Worm (Caenorhabditis elegans): ENCODE data around the gene F59G1.8.

F59G1.8 gene

DNA sequence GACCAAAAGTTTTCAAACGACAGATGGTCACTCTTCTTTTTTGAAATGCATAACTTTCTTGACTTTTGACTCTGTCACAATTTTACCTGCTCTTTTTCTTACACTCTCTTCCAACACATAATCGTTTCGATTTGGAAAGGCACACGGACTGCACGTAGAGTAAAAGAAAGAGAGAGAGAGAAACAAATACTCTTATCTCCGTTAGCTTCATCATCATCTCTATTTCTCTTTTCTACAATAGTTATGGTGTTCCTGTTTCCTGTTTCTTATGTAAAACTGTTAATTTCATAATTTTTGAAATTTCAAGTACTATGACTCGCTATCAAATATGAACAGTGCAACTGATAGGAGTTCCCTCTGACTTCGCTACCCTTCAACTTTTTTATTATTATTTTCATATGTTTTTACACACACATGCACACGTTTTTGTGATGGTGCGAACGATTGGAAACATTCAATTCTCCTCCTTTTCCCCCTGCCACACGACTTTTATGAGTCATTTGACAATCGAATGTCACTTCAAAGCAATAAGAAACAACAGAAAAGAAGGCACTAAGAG, 23.8 kb downstream of the F59G1.8 start:
- TF ChIP-seq blmp-1 (tag; optimal IDR thresholded peaks at IDR 0.05) (no peak), sem-2 (GFP tag; optimal IDR thresholded peaks at IDR 0.05) (no peak), cnd-1 (tag; optimal IDR thresholded peaks at IDR 0.05) (no peak), M03D4.4 (tag; optimal IDR thresholded peaks at IDR 0.05) (no peak), drap-1 (GFP tag; optimal IDR thresholded peaks at IDR 0.05) (no peak), nhr-237 (tag; optimal IDR thresholded peaks at IDR 0.05) (no peak), bed-3 (GFP tag; optimal IDR thresholded peaks at IDR 0.05) (no peak), unc-62 (GFP tag; optimal IDR thresholded peaks at IDR 0.05) (no peak), sptf-1 (tag; optimal IDR thresholded peaks at IDR 0.05) (no peak), nhr-12 (tag; optimal IDR thresholded peaks at IDR 0.05) (no peak), lin-13 (tag; optimal IDR thresholded peaks at IDR 0.05) (no peak), ceh-39 (tag; optimal IDR thresholded peaks at IDR 0.05) (no peak), flh-1 (GFP tag; optimal IDR thresholded peaks at IDR 0.05) (no peak), lin-32 (GFP tag; optimal IDR thresholded peaks at IDR 0.05) (no peak), elt-1 (tag; optimal IDR thresholded peaks at IDR 0.05; ENCODE audit: borderline replicate concordance, insufficient read depth) (no peak)

DNA sequence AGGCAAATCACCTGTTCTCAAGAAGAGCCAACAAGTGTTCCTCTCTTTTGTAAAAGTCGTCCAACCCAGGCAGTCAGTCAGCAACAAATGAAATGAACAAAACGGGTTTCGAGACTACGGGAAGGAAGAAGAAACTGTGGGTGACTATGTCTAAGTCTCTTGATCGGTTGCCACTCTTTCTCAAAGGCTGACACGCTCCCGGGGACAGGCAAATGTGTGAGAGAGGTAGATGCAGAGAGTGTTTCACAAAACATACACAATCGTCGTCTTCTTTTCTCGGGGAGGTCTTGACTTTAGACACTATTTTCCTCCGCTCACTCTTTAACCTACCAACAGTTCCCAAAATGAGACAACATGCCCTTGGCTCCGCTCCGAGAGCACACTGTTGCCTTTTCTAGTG, 24.7 kb downstream of the F59G1.8 start:
- TF ChIP-seq tbx-8 (GFP tag; optimal IDR thresholded peaks at IDR 0.05) (no peak), nhr-237 (tag; optimal IDR thresholded peaks at IDR 0.05) (peak; percentile 27)

DNA sequence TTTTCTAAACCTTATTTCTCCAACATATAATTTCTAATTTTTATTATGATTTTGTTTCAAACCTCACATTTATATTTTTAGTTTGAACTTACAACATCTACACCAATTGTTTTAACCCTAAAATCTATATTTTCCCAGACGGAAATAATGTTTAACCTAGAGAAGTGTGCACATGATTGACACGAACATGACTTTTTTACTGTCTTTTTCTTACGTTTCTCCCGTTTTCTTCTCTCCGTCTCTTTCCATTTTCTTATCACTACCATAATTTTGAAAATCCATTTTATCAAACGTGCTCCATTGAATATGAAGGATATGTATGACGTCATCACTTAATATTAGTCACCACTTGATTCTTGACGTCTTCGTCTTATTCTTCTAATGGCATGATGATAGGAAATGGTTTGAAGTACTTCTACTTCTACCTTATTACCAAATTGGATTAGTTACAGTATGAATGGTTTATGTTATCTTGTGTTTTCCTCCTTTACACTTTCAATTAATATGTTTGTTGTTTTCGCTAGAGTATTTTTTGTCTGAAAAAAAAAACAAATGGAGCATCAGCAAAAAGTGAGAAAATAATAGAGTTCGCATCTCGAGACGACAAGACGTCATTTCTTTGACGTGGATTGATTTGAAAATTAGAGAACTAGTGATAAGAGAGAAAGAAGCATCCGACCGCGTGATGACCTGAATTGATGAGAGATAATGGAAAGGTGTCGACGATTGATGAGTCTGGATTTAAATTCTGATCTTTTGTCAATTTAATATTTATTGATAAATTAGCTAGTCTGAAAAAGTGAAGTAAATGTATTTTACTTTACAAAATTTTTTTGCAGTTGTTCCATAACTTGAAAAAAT, 25.8 kb downstream of the F59G1.8 start:
- TF ChIP-seq drap-1 (GFP tag; optimal IDR thresholded peaks at IDR 0.05) = no peak
- TF ChIP-seq pha-4 (tag; optimal IDR thresholded peaks at IDR 0.05) = no peak
- TF ChIP-seq mab-5 (tag; optimal IDR thresholded peaks at IDR 0.05) = no peak
- TF ChIP-seq zip-8 (tag; optimal IDR thresholded peaks at IDR 0.05) = peak; percentile 79
- TF ChIP-seq lsy-2 (tag; optimal IDR thresholded peaks at IDR 0.05) = no peak
- TF ChIP-seq mls-2 (tag; optimal IDR thresholded peaks at IDR 0.05) = no peak
- no peak for TF ChIP-seq mep-1 (tag; optimal IDR thresholded peaks at IDR 0.05)
- TF ChIP-seq lin-13 (tag; optimal IDR thresholded peaks at IDR 0.05) = no peak
- peak; percentile 97 for TF ChIP-seq unc-62 (GFP tag; optimal IDR thresholded peaks at IDR 0.05)

DNA sequence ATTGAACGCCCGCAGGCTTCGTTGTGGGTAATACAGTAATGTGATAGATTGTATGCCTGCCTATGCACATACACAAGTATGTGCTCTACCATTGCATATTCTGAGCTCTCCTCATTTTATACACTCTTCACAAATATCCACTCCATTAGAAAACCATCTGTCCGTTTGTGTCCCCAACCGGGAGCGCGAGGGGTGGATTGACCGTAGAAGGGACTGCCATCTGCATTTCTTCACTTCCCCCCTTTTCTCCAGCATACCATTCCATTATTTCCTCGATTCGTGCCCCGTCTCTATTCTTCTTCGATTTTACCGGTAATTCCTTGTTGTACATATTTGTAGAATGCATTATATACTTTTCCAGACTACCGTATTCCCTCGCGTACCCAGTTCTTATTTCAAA, 26.8 kb downstream of the F59G1.8 start:
- TF ChIP-seq mls-2 (tag; optimal IDR thresholded peaks at IDR 0.05) = peak; percentile 27
- TF ChIP-seq sem-2 (GFP tag; optimal IDR thresholded peaks at IDR 0.05) = no peak
- TF ChIP-seq sptf-1 (tag; optimal IDR thresholded peaks at IDR 0.05) = peak; percentile 24
- TF ChIP-seq mep-1 (tag; optimal IDR thresholded peaks at IDR 0.05) = no peak
- TF ChIP-seq nhr-2 (tag; optimal IDR thresholded peaks at IDR 0.05) = peak; percentile 94
- TF ChIP-seq cnd-1 (tag; optimal IDR thresholded peaks at IDR 0.05) = peak; percentile 72
- TF ChIP-seq lin-32 (GFP tag; optimal IDR thresholded peaks at IDR 0.05) = peak; percentile 63
- TF ChIP-seq lin-13 (tag; optimal IDR thresholded peaks at IDR 0.05) = no peak

DNA sequence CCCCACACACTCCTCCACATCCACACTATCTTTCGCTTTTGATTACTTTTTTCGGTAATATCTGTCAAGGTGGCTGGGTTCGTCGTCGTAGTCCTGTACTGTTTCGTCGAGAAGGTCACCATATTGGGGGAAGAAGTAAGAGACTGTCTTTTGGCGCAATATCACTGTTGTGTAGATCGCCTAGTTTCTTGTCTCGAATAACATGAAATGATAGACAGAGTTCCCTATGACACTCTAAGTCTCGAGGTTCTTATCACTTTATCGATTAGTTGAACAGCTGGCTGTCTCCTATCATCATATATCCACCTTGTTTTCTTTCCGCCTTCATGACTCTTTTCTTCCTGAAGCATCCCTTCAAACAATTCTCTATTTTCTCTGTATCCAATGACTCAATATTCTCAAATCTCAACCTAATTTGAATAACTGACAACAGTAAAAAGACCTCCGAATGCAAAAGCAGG, 27.6 kb downstream of the F59G1.8 start:
- peak; percentile 70 for TF ChIP-seq unc-62 (GFP tag; optimal IDR thresholded peaks at IDR 0.05)
- TF ChIP-seq hlh-1 (tag; optimal IDR thresholded peaks at IDR 0.05) = peak; percentile 63
- TF ChIP-seq nhr-2 (tag; optimal IDR thresholded peaks at IDR 0.05) = no peak

DNA sequence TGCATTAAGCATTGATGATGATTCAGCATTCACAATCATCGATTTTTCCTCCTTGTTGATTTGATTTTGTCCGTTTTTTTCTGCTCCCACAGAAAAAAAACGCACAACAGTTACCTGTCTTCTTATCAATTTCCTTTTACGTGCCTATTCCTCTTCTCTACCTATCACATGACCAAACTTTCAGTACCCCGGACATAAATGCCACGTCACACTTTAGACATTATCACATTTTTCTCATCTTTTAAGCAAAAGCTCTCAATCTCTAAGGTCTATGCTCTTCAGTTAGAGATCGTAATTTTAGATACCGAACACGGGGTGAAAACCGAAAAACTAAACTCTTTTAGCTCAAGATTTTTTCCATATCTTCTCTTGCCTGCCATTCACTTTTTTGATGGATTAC, 29.6 kb downstream of the F59G1.8 start:
- TF ChIP-seq M03D4.4 (tag; optimal IDR thresholded peaks at IDR 0.05) = no peak

DNA sequence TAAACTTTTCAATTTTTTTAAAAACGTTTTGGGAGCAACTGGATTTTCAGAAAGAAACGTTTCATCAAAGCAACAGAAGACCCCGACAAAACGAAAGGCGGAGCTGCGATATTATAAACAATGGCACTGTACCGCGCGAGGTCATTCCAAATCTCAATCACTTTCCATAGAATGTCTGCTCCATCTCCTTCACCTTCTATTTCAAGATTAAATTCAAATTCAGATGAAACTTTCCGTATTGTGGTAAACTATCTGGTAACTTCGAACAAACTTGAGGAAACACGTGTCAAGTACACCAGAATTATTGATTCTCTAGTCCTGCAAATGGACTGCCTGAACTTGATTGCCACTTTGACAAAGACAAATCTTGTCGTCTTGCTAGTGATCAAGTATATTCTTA, 34.4 kb downstream of the F59G1.8 start, which contains the start of gene F28B12.6:
F28B12.6 (plus strand) TSS at position 49 of the 400 bp plus-strand sequence.
- TF ChIP-seq nhr-28 (tag; optimal IDR thresholded peaks at IDR 0.05) = no peak
- TF ChIP-seq ceh-39 (tag; optimal IDR thresholded peaks at IDR 0.05) = no peak
- TF ChIP-seq lsy-2 (tag; optimal IDR thresholded peaks at IDR 0.05) = no peak
- TF ChIP-seq zip-8 (tag; optimal IDR thresholded peaks at IDR 0.05) = no peak
- no peak for TF ChIP-seq nhr-76 (tag; optimal IDR thresholded peaks at IDR 0.05)
- TF ChIP-seq nhr-237 (tag; optimal IDR thresholded peaks at IDR 0.05) = no peak
- no peak for TF ChIP-seq elt-1 (tag; optimal IDR thresholded peaks at IDR 0.05; ENCODE audit: borderline replicate concordance, insufficient read depth)
- TF ChIP-seq hlh-1 (tag; optimal IDR thresholded peaks at IDR 0.05) = no peak
- TF ChIP-seq tbx-8 (GFP tag; optimal IDR thresholded peaks at IDR 0.05) = no peak
- no peak for TF ChIP-seq ztf-11 (tag; optimal IDR thresholded peaks at IDR 0.05)
- no peak for TF ChIP-seq ceh-43 (GFP tag; optimal IDR thresholded peaks at IDR 0.05)
- TF ChIP-seq blmp-1 (tag; optimal IDR thresholded peaks at IDR 0.05) = no peak
- no peak for TF ChIP-seq nhr-12 (tag; optimal IDR thresholded peaks at IDR 0.05)

Data from whole organism, mixed stage, embryonic.